Worm (Caenorhabditis elegans) whole organism, L4 larva: ENCODE data around the gene acs-14.

Source experiments
- F44E2.7 ChIP-seq: fragments of 200-800 bp; sonication (Bioruptor generic); IDR thresholded peaks from 2 replicates; pipeline ENCODE4 v2.1.2; 2022; ENCODE audit warnings: missing genetic modification characterization, missing compliant biosample characterization
- R02D3.7 ChIP-seq: fragments of 150-350 bp; sonication (generic microtip); optimal IDR thresholded peaks from 3 replicates; lab custom pipeline; 2014; ENCODE audit warnings: missing biosample characterization, missing genetic modification characterization
- T26A8.4 ChIP-seq: fragments of 200-800 bp; sonication (Bioruptor generic); IDR thresholded peaks from 2 replicates; pipeline ENCODE4 v1.3.6; 2022; ENCODE audit warnings: missing genetic modification characterization, missing compliant biosample characterization
- ZK546.5 ChIP-seq, 2 experiments: sonication (generic microtip); optimal IDR thresholded peaks; 2 replicates each; lab custom pipeline; 2017; ENCODE audit warnings: missing biosample characterization in 2 of 2, missing genetic modification characterization in 2 of 2
- ama-1 ChIP-seq: fragments of 150-350 bp; optimal IDR thresholded peaks from 2 replicates; lab custom pipeline; 2014; ENCODE audit warnings: inconsistent platforms, mixed read lengths
- ceh-82 ChIP-seq: sonication (generic microtip); optimal IDR thresholded peaks from 2 replicates; lab custom pipeline; 2017; ENCODE audit warnings: missing biosample characterization, missing genetic modification characterization
- daf-16 ChIP-seq, 3 experiments: sonication (generic microtip); optimal IDR thresholded peaks; 2 replicates each; lab custom pipeline; 2016 to 2017; ENCODE audit warnings: missing genetic modification characterization in 3 of 3, missing genetic modification reagents in 3 of 3, mild to moderate bottlenecking in 2 of 3, missing compliant biosample characterization in 2 of 3, missing biosample characterization in 1 of 3, moderate library complexity in 1 of 3
- daf-8 ChIP-seq: fragments of 200-800 bp; sonication (Bioruptor generic); IDR thresholded peaks from 2 replicates; pipeline ENCODE4 v1.3.6; 2022; ENCODE audit warnings: missing genetic modification characterization, missing compliant biosample characterization
- dmd-6 ChIP-seq: fragments of 200-800 bp; sonication (Bioruptor generic); IDR thresholded peaks from 2 replicates; pipeline ENCODE4 v1.3.6; 2022; ENCODE audit warnings: missing genetic modification reagents, missing genetic modification characterization, missing compliant biosample characterization
- dmd-8 ChIP-seq: fragments of 200-800 bp; sonication (Bioruptor generic); IDR thresholded peaks from 2 replicates; pipeline ENCODE4 v1.3.6; 2022; ENCODE audit warnings: missing genetic modification characterization, missing compliant biosample characterization
- dmd-9 ChIP-seq: fragments of 200-800 bp; sonication (Bioruptor generic); IDR thresholded peaks from 2 replicates; pipeline ENCODE4 v1.3.6; 2022; ENCODE audit warnings: missing genetic modification reagents, missing genetic modification characterization, missing compliant biosample characterization
- duxl-1 ChIP-seq: sonication (generic microtip); optimal IDR thresholded peaks from 2 replicates; lab custom pipeline; 2016; ENCODE audit warnings: mild to moderate bottlenecking, missing genetic modification characterization, moderate library complexity, missing compliant biosample characterization; ENCODE audit not compliant: poor library complexity
- dve-1 ChIP-seq: sonication (generic microtip); optimal IDR thresholded peaks from 2 replicates; lab custom pipeline; 2017; ENCODE audit warnings: antibody characterized with exemption, mild to moderate bottlenecking, missing genetic modification characterization, missing compliant biosample characterization; ENCODE audit not compliant: insufficient read depth
- egl-43 ChIP-seq: fragments of 200-800 bp; sonication (Bioruptor generic); IDR thresholded peaks from 2 replicates; pipeline ENCODE4 v1.3.6; 2022; ENCODE audit warnings: missing genetic modification reagents, missing genetic modification characterization, missing compliant biosample characterization
- gei-8 ChIP-seq: fragments of 200-800 bp; sonication (Bioruptor generic); optimal IDR thresholded peaks from 2 replicates; lab custom pipeline; 2018; ENCODE audit warnings: mild to moderate bottlenecking, missing genetic modification characterization, missing compliant biosample characterization
- hlh-11 ChIP-seq: fragments of 200-800 bp; sonication (Bioruptor generic); optimal IDR thresholded peaks from 2 replicates; lab custom pipeline; 2018; ENCODE audit warnings: mild to moderate bottlenecking, missing genetic modification characterization, missing compliant biosample characterization
- hmg-1.1 ChIP-seq: fragments of 200-800 bp; sonication (Bioruptor generic); IDR thresholded peaks from 2 replicates; pipeline ENCODE4 v1.3.6; 2022; ENCODE audit warnings: missing genetic modification reagents, missing genetic modification characterization, missing compliant biosample characterization
- jun-1 ChIP-seq: fragments of 150-350 bp; optimal IDR thresholded peaks from 2 replicates; lab custom pipeline; 2014; ENCODE audit warnings: missing biosample characterization, missing genetic modification reagents, missing genetic modification characterization
- lim-7 ChIP-seq: fragments of 200-800 bp; sonication (Bioruptor generic); IDR thresholded peaks from 2 replicates; pipeline ENCODE4 v1.3.6; 2022; ENCODE audit warnings: missing genetic modification characterization, missing compliant biosample characterization
- lin-15B ChIP-seq: fragments of 150-350 bp; sonication (generic microtip); optimal IDR thresholded peaks from 3 replicates; lab custom pipeline; 2014; ENCODE audit warnings: missing biosample characterization, missing genetic modification characterization
- lin-29 ChIP-seq: fragments of 200-800 bp; sonication (Bioruptor generic); IDR thresholded peaks from 2 replicates; pipeline ENCODE4 v1.3.6; 2022; ENCODE audit warnings: missing genetic modification reagents, missing genetic modification characterization, missing compliant biosample characterization
- lin-39 ChIP-seq: fragments of 150-350 bp; optimal IDR thresholded peaks from 2 replicates; lab custom pipeline; 2014; ENCODE audit warnings: missing biosample characterization, missing genetic modification reagents, missing genetic modification characterization
- lir-3 ChIP-seq: sonication (generic microtip); optimal IDR thresholded peaks from 2 replicates; lab custom pipeline; 2016; ENCODE audit warnings: mild to moderate bottlenecking, missing genetic modification characterization, missing compliant biosample characterization
- mdl-1 ChIP-seq, 2 experiments: fragments of 150-350 bp in 1 of 2; sonication (generic microtip) in 1 of 2; optimal IDR thresholded peaks; 2 replicates each; lab custom pipeline; 2014 to 2017; ENCODE audit warnings: missing biosample characterization in 2 of 2, missing genetic modification characterization in 2 of 2
- mep-1 ChIP-seq: fragments of 150-350 bp; sonication (generic microtip); optimal IDR thresholded peaks from 3 replicates; lab custom pipeline; 2014; ENCODE audit warnings: missing biosample characterization, missing genetic modification characterization
- mes-2 ChIP-seq: sonication (generic microtip); optimal IDR thresholded peaks from 2 replicates; lab custom pipeline; 2016; ENCODE audit warnings: missing genotype, mild to moderate bottlenecking, missing genetic modification characterization, missing compliant biosample characterization; ENCODE audit not compliant: poor library complexity, severe bottlenecking
- nhr-10 ChIP-seq: fragments of 150-350 bp; optimal IDR thresholded peaks from 2 replicates; lab custom pipeline; 2014; ENCODE audit warnings: missing biosample characterization, missing genetic modification characterization
- nhr-28 ChIP-seq: fragments of 150-350 bp; optimal IDR thresholded peaks from 2 replicates; lab custom pipeline; 2014; ENCODE audit warnings: missing biosample characterization, missing genetic modification characterization
- nhr-48 ChIP-seq: sonication (generic microtip); optimal IDR thresholded peaks from 2 replicates; lab custom pipeline; 2016; ENCODE audit warnings: mild to moderate bottlenecking, missing genetic modification characterization, missing compliant biosample characterization
- nhr-6 ChIP-seq: fragments of 150-350 bp; optimal IDR thresholded peaks from 2 replicates; lab custom pipeline; 2014; ENCODE audit warnings: missing biosample characterization, missing genetic modification characterization
- nhr-76 ChIP-seq: fragments of 150-350 bp; optimal IDR thresholded peaks from 2 replicates; lab custom pipeline; 2014; ENCODE audit warnings: missing biosample characterization, missing genetic modification characterization
- nhr-77 ChIP-seq: fragments of 150-350 bp; optimal IDR thresholded peaks from 2 replicates; lab custom pipeline; 2014; ENCODE audit warnings: missing biosample characterization, missing genetic modification characterization
- pqm-1 ChIP-seq: sonication (generic microtip); optimal IDR thresholded peaks from 2 replicates; lab custom pipeline; 2017; ENCODE audit warnings: missing biosample characterization, missing genetic modification characterization
- rbr-2 ChIP-seq: sonication (generic microtip); optimal IDR thresholded peaks from 2 replicates; lab custom pipeline; 2016; ENCODE audit warnings: missing genotype, missing genetic modification characterization, missing compliant biosample characterization
- set-16 ChIP-seq: fragments of 200-800 bp; sonication (Bioruptor generic); IDR thresholded peaks from 2 replicates; pipeline ENCODE4 v1.3.6; 2022; ENCODE audit warnings: missing genetic modification reagents, missing genetic modification characterization, missing compliant biosample characterization
- snpc-4 ChIP-seq: fragments of 150-350 bp; optimal IDR thresholded peaks from 2 replicates; lab custom pipeline; 2014; ENCODE audit warnings: missing biosample characterization, missing genetic modification characterization
- spr-1 ChIP-seq: sonication (generic microtip); optimal IDR thresholded peaks from 2 replicates; lab custom pipeline; 2016; ENCODE audit warnings: mild to moderate bottlenecking, missing genetic modification characterization, missing compliant biosample characterization
- unc-62 ChIP-seq, 3 experiments: fragments of 150-350 bp in 1 of 3; sonication (generic microtip); optimal IDR thresholded peaks in 2 of 3; peaks in 1 of 3; 1 replicate in 1 of 3; 2 replicates in 2 of 3; lab custom pipeline; 2014 to 2017; ENCODE audit warnings: missing biosample characterization in 3 of 3, missing genetic modification characterization in 3 of 3, missing genetic modification reagents in 3 of 3, missing genotype in 1 of 3

The acs-14 gene

DNA sequence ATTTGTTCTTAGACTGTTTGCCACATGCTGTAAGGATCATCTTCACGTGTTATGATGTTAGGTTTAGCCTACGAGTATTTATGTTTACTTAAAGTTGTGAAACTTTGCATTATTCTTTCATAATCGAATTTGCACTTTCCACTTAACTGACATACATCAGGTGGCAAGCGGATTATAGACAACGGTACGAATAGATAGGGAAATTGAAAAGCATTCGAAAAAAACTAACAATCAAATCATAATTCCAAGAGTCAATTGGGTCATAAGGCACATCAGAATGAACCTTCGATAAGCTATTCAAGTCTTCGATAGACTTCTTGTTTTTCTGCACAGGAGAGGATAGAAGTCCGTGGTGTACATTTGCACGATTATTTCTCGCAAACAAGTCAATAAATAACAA lies 15.5 kb upstream of the acs-14 start:
- TF ChIP-seq mep-1 (tag; lab: Kevin White, UChicago), result no peak
- no peak for TF ChIP-seq egl-43 (GFP tag; lab: Robert Waterston, UW)
- TF ChIP-seq hlh-11, result peak; percentile 35
- TF ChIP-seq nhr-48 (tag; lab: Kevin White, UChicago), result no peak
- TF ChIP-seq ZK546.5 (tag; optimal IDR thresholded peaks at IDR 0.05; lab: Kevin White, UChicago), result no peak
- TF ChIP-seq lin-29, result no peak
- no peak for TF ChIP-seq duxl-1 (tag; lab: Kevin White, UChicago)
- TF ChIP-seq gei-8 (GFP tag; lab: Kevin White, UChicago), result no peak
- TF ChIP-seq snpc-4, result no peak
- no peak for TF ChIP-seq mes-2
- no peak for TF ChIP-seq set-16
- TF ChIP-seq lin-39 (tag; lab: Kevin White, UChicago), result no peak
- TF ChIP-seq pqm-1 (tag; lab: Kevin White, UChicago), result peak; percentile 19
- no peak for TF ChIP-seq nhr-76 (tag; lab: Kevin White, UChicago)
- no peak for TF ChIP-seq daf-16 (GFP tag; optimal IDR thresholded peaks at IDR 0.05; lab: Kevin White, UChicago)
- peak; percentile 26 for TF ChIP-seq daf-16 (tag; optimal IDR thresholded peaks at IDR 0.05; lab: Kevin White, UChicago)
- no peak for TF ChIP-seq lim-7 (GFP tag; lab: Robert Waterston, UW)
- no peak for TF ChIP-seq dmd-9 (GFP tag; lab: Robert Waterston, UW)
- peak; percentile 68 for TF ChIP-seq dmd-6 (GFP tag; lab: Robert Waterston, UW)
- no peak for TF ChIP-seq lin-15B (tag; lab: Kevin White, UChicago)
- no peak for TF ChIP-seq F44E2.7 (GFP tag; lab: Robert Waterston, UW)
- no peak for TF ChIP-seq spr-1
- TF ChIP-seq jun-1 (tag; lab: Kevin White, UChicago), result no peak
- TF ChIP-seq dmd-8 (GFP tag; lab: Robert Waterston, UW), result no peak
- TF ChIP-seq nhr-10, result no peak
- TF ChIP-seq mdl-1 (tag; optimal IDR thresholded peaks at IDR 0.05; lab: Kevin White, UChicago), result no peak
- no peak for TF ChIP-seq daf-8 (GFP tag; lab: Robert Waterston, UW)
- TF ChIP-seq nhr-28 (tag; lab: Kevin White, UChicago), result peak; percentile 26
- TF ChIP-seq rbr-2, result no peak
- TF ChIP-seq dve-1 (tag; lab: Kevin White, UChicago), result peak; percentile 56
- no peak for TF ChIP-seq nhr-77 (tag; lab: Kevin White, UChicago)

DNA sequence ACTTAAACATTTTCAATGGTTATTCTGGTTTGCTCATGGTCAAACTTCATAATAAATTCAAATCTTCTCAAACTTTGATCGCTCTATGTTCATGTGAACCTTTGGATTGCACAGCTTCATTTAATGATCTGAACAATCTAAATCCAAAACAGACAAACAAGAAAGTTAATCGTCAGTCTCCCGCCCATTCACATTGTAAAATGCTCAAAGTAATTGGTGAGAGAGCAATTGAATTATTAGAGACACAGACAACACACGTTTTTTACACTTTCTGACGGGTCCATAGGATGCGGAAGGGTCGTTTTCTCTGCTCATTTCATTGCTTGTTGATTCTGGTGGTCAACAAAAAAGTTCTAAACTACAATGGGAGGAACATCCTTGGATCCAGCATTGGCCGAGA lies 11.2 kb upstream of the acs-14 start, which contains the start of gene gsnl-1:
Gene gsnl-1, plus strand, starts transcription at position 301 of the 400 bp plus-strand sequence.
- TF ChIP-seq daf-16 (GFP tag; optimal IDR thresholded peaks at IDR 0.05; lab: Kevin White, UChicago) (peak in 1 of 2 experiments; percentile 37), daf-16 (tag; optimal IDR thresholded peaks at IDR 0.05; lab: Kevin White, UChicago) (no peak), T26A8.4 (GFP tag; lab: Robert Waterston, UW) (no peak)
- TF ChIP-seq, all 104 proteins: peak for 1

ce11 chrV:9499295-9499694 lies 8.6 kb upstream of the acs-14 start:
- TF ChIP-seq lir-3 (tag; lab: Kevin White, UChicago), result no peak
- TF ChIP-seq gei-8 (GFP tag; lab: Kevin White, UChicago), result no peak
- TF ChIP-seq R02D3.7 (tag; lab: Kevin White, UChicago), result no peak
- no peak for TF ChIP-seq ama-1
- TF ChIP-seq T26A8.4 (GFP tag; lab: Robert Waterston, UW), result no peak
- TF ChIP-seq unc-62 (GFP tag; optimal IDR thresholded peaks at IDR 0.05 in 1 of 2; lab: Kevin White, UChicago), result no peak
- no peak for TF ChIP-seq unc-62 (tag; optimal IDR thresholded peaks at IDR 0.05; lab: Kevin White, UChicago)
- TF ChIP-seq lin-29, result no peak
- TF ChIP-seq nhr-6 (tag; lab: Kevin White, UChicago), result no peak
- TF ChIP-seq hmg-1.1 (GFP tag; lab: Robert Waterston, UW), result no peak
- TF ChIP-seq ceh-82 (tag; lab: Kevin White, UChicago), result no peak
- TF ChIP-seq, all 104 proteins: peak for 0
